Worm (Caenorhabditis elegans) whole organism, late embryonic: ENCODE results near the gene gld-3.

Experiments used
- ama-1 ChIP-seq: fragments of 150-350 bp; optimal IDR thresholded peaks from 2 replicates; lab custom pipeline; 2014
- fkh-10 ChIP-seq: fragments of 150-350 bp; optimal IDR thresholded peaks from 2 replicates; lab custom pipeline; 2014; ENCODE audit warnings: missing biosample characterization, missing genetic modification reagents, missing genetic modification characterization
- fkh-6 ChIP-seq: sonication (generic microtip); optimal IDR thresholded peaks from 2 replicates; lab custom pipeline; 2016; ENCODE audit warnings: missing genetic modification characterization, missing compliant biosample characterization
- madf-2 ChIP-seq: sonication (generic microtip); optimal IDR thresholded peaks from 2 replicates; lab custom pipeline; 2017; ENCODE audit warnings: missing genetic modification characterization, missing compliant biosample characterization
- pha-4 ChIP-seq: fragments of 150-350 bp; optimal IDR thresholded peaks from 2 replicates; lab custom pipeline; 2018; ENCODE audit warnings: missing biosample characterization, missing genetic modification reagents, missing genetic modification characterization
- rnt-1 ChIP-seq: sonication (generic microtip); optimal IDR thresholded peaks from 2 replicates; lab custom pipeline; 2016; ENCODE audit warnings: missing genetic modification characterization, missing compliant biosample characterization
- tbx-2 ChIP-seq: sonication (generic microtip); optimal IDR thresholded peaks from 2 replicates; lab custom pipeline; 2016; ENCODE audit warnings: missing genetic modification characterization, missing compliant biosample characterization

ce11 chrII:7154711-7155110, 22.3 kb downstream of the gld-3 start:
- no peak for TF ChIP-seq fkh-6 (tag; lab: Kevin White, UChicago)
- no peak for TF ChIP-seq fkh-10 (GFP tag; lab: Kevin White, UChicago)
- TF ChIP-seq tbx-2 (tag; lab: Kevin White, UChicago): no peak
- no peak for TF ChIP-seq pha-4 (tag; lab: Kevin White, UChicago)
- no peak for TF ChIP-seq ama-1 (lab: Kevin White, UChicago)
- TF ChIP-seq rnt-1: no peak
- no peak for TF ChIP-seq madf-2
